Fruit fly (Drosophila melanogaster) whole organism, pupa: Measurements from ENCODE around the gene IFT43.

Experiments
- CG10348 ChIP-seq: fragments of 200-800 bp; sonication (Bioruptor generic); IDR thresholded peaks from 2 replicates; pipeline ENCODE4 v1.3.6; 2022; ENCODE audit warnings: missing biosample characterization, missing genetic modification characterization
- CG12605 ChIP-seq: fragments of 200-800 bp; sonication (Bioruptor generic); IDR thresholded peaks from 2 replicates; pipeline ENCODE4 v1.3.6; 2022; ENCODE audit warnings: missing biosample characterization, missing genetic modification characterization
- CG13204 ChIP-seq: fragments of 200-800 bp; sonication (Bioruptor generic); optimal IDR thresholded peaks from 2 replicates; lab custom pipeline; 2018; ENCODE audit warnings: missing biosample characterization, mild to moderate bottlenecking, missing genetic modification characterization, moderate library complexity
- CG14655 ChIP-seq: fragments of 200-800 bp; sonication (Bioruptor generic); optimal IDR thresholded peaks from 3 replicates; lab custom pipeline; 2017; ENCODE audit warnings: mild to moderate bottlenecking, missing biosample characterization, missing genetic modification reagents, missing genetic modification characterization
- CG15710 ChIP-seq: fragments of 200-800 bp; sonication (Bioruptor generic); optimal IDR thresholded peaks from 2 replicates; lab custom pipeline; 2018; ENCODE audit warnings: missing biosample characterization, mild to moderate bottlenecking, missing genetic modification characterization, moderate library complexity
- CG17806 ChIP-seq: fragments of 200-800 bp; sonication (Bioruptor generic); optimal IDR thresholded peaks from 2 replicates; lab custom pipeline; 2018; ENCODE audit warnings: missing biosample characterization, mild to moderate bottlenecking, missing genetic modification characterization, moderate library complexity
- CG32121 ChIP-seq: fragments of 200-800 bp; sonication (Bioruptor generic); IDR thresholded peaks from 2 replicates; pipeline ENCODE4 v1.3.6; 2022; ENCODE audit warnings: missing biosample characterization, missing genetic modification characterization
- CG34367 ChIP-seq: fragments of 200-800 bp; sonication (Bioruptor generic); optimal IDR thresholded peaks from 2 replicates; lab custom pipeline; 2018; ENCODE audit warnings: missing biosample characterization, mild to moderate bottlenecking, missing genetic modification characterization
- CG4496 ChIP-seq: fragments of 200-800 bp; sonication (Bioruptor generic); IDR thresholded peaks from 3 replicates; pipeline ENCODE4 v1.3.6; 2022; ENCODE audit warnings: missing biosample characterization, missing genetic modification characterization
- CG8159 ChIP-seq: fragments of 200-800 bp; sonication (Bioruptor generic); optimal IDR thresholded peaks from 3 replicates; lab custom pipeline; 2018; ENCODE audit warnings: missing biosample characterization, mild to moderate bottlenecking, missing genetic modification characterization, moderate library complexity
- CG8301 ChIP-seq: fragments of 200-800 bp; sonication (Bioruptor generic); optimal IDR thresholded peaks from 2 replicates; lab custom pipeline; 2018; ENCODE audit warnings: missing biosample characterization, mild to moderate bottlenecking, missing genetic modification characterization
- CG9948 ChIP-seq: fragments of 200-800 bp; sonication (Bioruptor generic); optimal IDR thresholded peaks from 2 replicates; lab custom pipeline; 2018; ENCODE audit warnings: missing biosample characterization, mild to moderate bottlenecking, missing genetic modification characterization, moderate library complexity
- D1 ChIP-seq: fragments of 200-800 bp; sonication (Bioruptor generic); optimal IDR thresholded peaks from 2 replicates; lab custom pipeline; 2018; ENCODE audit warnings: missing biosample characterization, mild to moderate bottlenecking, missing genetic modification characterization, moderate library complexity
- EcR ChIP-seq: fragments of 200-800 bp; sonication (Bioruptor generic); optimal IDR thresholded peaks from 3 replicates; lab custom pipeline; 2019; ENCODE audit warnings: missing biosample characterization, missing genetic modification characterization, mild to moderate bottlenecking, moderate library complexity, missing genetic modification reagents
- Ets98B ChIP-seq: fragments of 200-800 bp; sonication (Bioruptor generic); IDR thresholded peaks from 2 replicates; pipeline ENCODE4 v1.3.6; 2022; ENCODE audit warnings: missing biosample characterization, missing genetic modification characterization
- Pif1A ChIP-seq: fragments of 200-800 bp; sonication (Bioruptor generic); optimal IDR thresholded peaks from 3 replicates; lab custom pipeline; 2016; ENCODE audit warnings: missing biosample characterization, missing genetic modification characterization
- Pif1B ChIP-seq: fragments of 200-800 bp; sonication (Bioruptor generic); optimal IDR thresholded peaks from 3 replicates; lab custom pipeline; 2016; ENCODE audit warnings: missing biosample characterization, missing genetic modification characterization
- Snoo ChIP-seq: fragments of 200-800 bp; sonication (Bioruptor generic); optimal IDR thresholded peaks from 3 replicates; lab custom pipeline; 2017; ENCODE audit warnings: missing biosample characterization, mild to moderate bottlenecking, missing genetic modification characterization, inconsistent platforms
- fd96Ca ChIP-seq: fragments of 200-800 bp; sonication (Bioruptor generic); IDR thresholded peaks from 3 replicates; pipeline ENCODE4 v1.3.6; 2022; ENCODE audit warnings: missing biosample characterization, missing genetic modification characterization
- gl ChIP-seq: fragments of 200-800 bp; sonication (Bioruptor generic); optimal IDR thresholded peaks from 2 replicates; lab custom pipeline; 2018; ENCODE audit warnings: missing biosample characterization, mild to moderate bottlenecking, missing genetic modification characterization
- rn ChIP-seq: fragments of 200-800 bp; sonication (Bioruptor generic); IDR thresholded peaks from 2 replicates; pipeline ENCODE4 v1.3.6; 2022; ENCODE audit warnings: missing biosample characterization, missing genetic modification characterization

The IFT43 gene

dm6 chr2L:12718437-12719376 is 23.9 kb upstream of the IFT43 start, which contains the start of gene MRP:
MRP (plus strand) TSS chr2L:12719045.
- no peak for TF ChIP-seq CG13204
- TF ChIP-seq CG32121 (GFP tag; lab: Robert Waterston, UW), result peak; percentile 54; the same call in 1 of the 2 replicates
- TF ChIP-seq fd96Ca (GFP tag; lab: Robert Waterston, UW), result peak; percentile 52; the same call in 2 of the 3 replicates
- TF ChIP-seq Pif1B, result no peak
- no peak for TF ChIP-seq CG9948 (tag; lab: Kevin White, UChicago)
- no peak for TF ChIP-seq CG34367
- no peak for TF ChIP-seq CG8301 (tag; lab: Kevin White, UChicago)
- TF ChIP-seq EcR (GFP tag; lab: Kevin White, UChicago), result no peak
- peak; percentile 44; the same call in 1 of the 3 replicates for TF ChIP-seq CG4496 (GFP tag; lab: Robert Waterston, UW)
- no peak for TF ChIP-seq CG8159 (tag; lab: Kevin White, UChicago)
- TF ChIP-seq Ets98B (GFP tag; lab: Robert Waterston, UW), result peak; percentile 53
- TF ChIP-seq Pif1A (GFP tag; lab: Kevin White, UChicago), result no peak
- TF ChIP-seq CG10348 (GFP tag; lab: Robert Waterston, UW), result no peak

DNA sequence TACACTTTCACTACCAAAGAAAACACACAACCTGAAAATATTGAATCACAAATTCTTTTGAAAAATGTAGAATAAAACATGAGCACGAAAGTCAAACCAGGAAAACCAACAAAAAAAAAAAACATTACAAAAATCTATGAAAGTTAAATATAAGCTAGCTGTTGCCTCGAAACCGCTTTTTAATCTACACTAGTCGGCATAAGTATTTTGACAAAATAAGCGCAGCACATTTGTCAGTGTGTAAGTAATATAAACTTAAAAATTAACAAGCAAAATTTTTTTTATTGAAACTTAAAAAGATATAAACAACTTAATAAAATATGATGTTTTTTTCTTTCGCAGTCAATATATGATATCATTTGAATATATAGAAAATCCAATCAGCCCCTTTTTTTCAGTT is 18.1 kb upstream of the IFT43 start, which contains the start of gene CG5787:
TSS of gene CG5787 (minus strand) at position 101 of the 400 bp plus-strand sequence.
- TF ChIP-seq rn (GFP tag; lab: Robert Waterston, UW), result no peak
- no peak for TF ChIP-seq CG12605

DNA sequence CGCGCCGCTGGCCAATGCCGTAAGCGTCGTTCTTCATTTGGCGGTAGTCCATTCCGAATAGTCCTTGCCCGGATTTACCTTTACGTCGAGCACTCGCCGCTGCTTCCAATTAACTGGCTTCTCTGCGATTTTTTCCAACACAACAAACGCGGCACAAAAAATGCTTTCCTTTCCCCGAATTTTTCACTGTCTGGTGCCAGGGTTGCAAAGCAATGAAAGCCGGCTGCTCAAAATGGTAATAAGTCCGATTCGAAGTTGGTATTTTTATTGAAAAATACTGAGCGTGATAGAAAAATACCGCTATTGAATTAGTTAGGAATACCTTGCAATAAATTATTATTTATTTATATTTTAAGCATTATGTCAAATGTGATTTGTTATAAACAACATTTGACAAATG is 17.5 kb upstream of the IFT43 start:
- no peak for TF ChIP-seq D1 (tag; lab: Kevin White, UChicago)
- no peak for TF ChIP-seq CG15710
- TF ChIP-seq CG9948 (tag; lab: Kevin White, UChicago), result no peak
- no peak for TF ChIP-seq CG4496 (GFP tag; lab: Robert Waterston, UW)
- TF ChIP-seq fd96Ca (GFP tag; lab: Robert Waterston, UW), result no peak
- no peak for TF ChIP-seq CG32121 (GFP tag; lab: Robert Waterston, UW)
- no peak for TF ChIP-seq Snoo
- no peak for TF ChIP-seq CG34367
- TF ChIP-seq Pif1A (GFP tag; lab: Kevin White, UChicago), result no peak

DNA sequence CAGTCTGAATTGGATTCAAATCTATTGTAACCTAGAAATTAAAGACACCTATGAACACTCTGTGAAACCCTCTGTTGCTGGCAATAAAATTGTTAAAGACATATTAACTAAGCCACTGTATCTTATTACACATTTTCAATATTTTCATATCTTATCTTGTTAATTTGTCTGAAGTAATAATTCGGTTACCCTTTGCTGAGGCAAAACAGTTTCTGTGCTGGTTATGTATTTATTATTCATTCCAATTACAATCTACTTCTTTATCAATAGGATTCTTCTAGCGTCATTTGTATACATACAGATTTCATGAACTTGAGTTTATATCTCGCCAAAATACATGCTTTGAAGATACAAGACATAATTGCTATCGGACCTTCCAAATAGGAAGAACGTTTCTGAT is 13.8 kb upstream of the IFT43 start:
- TF ChIP-seq CG12605 (no peak), CG10348 (GFP tag; lab: Robert Waterston, UW) (no peak)

- TF ChIP-seq Ets98B (GFP tag; lab: Robert Waterston, UW) (no peak), D1 (tag; lab: Kevin White, UChicago) (no peak), CG17806 (tag; lab: Kevin White, UChicago) (no peak), Snoo (no peak), CG14655 (GFP tag; lab: Kevin White, UChicago) (no peak), CG9948 (tag; lab: Kevin White, UChicago) (no peak), CG32121 (GFP tag; lab: Robert Waterston, UW) (no peak), CG34367 (no peak)
Measured at dm6 chr2L:12707540-12707939, 12.8 kb upstream of the IFT43 start, which contains the start of the genes CG6180 and CG15484. CG6180 (plus strand) TSS chr2L:12707661. CG15484 (minus strand) TSS chr2L:12707711.

DNA sequence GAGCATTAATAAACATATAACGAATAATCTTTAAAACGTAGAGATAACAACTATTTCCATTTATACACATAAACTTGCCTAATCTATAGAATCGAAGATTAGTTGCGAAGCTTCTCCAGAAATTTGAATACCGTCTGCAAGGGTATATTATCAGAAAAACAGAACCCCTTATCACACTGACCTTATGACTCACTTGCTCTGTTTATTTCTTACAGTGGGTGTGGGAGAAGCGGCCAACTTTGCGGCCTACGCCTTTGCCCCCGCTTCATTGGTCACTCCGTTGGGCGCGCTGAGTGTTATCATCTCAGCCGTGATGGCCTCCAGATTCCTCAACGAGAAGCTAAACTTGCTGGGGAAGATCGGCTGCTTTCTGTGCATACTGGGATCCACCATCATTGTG is 10.6 kb upstream of the IFT43 start:
- TF ChIP-seq Pif1B (no peak), CG32121 (GFP tag; lab: Robert Waterston, UW) (no peak), CG14655 (GFP tag; lab: Kevin White, UChicago) (no peak), Ets98B (GFP tag; lab: Robert Waterston, UW) (no peak), CG15710 (no peak), CG17806 (tag; lab: Kevin White, UChicago) (no peak), CG8301 (tag; lab: Kevin White, UChicago) (no peak)

- no peak for TF ChIP-seq CG10348 (GFP tag; lab: Robert Waterston, UW)
- TF ChIP-seq CG17806 (tag; lab: Kevin White, UChicago), result peak; percentile 53
- TF ChIP-seq rn (GFP tag; lab: Robert Waterston, UW), result peak; percentile 37; the same call in 1 of the 2 replicates
- no peak for TF ChIP-seq Pif1B
- TF ChIP-seq CG12605, result peak; percentile 25; the same call in 1 of the 2 replicates
- TF ChIP-seq EcR (GFP tag; lab: Kevin White, UChicago), result no peak
- TF ChIP-seq D1 (tag; lab: Kevin White, UChicago), result no peak
- TF ChIP-seq CG13204, result no peak
- TF ChIP-seq CG15710, result peak; percentile 75
- peak; percentile 68; the same call in 2 of the 3 replicates for TF ChIP-seq CG4496 (GFP tag; lab: Robert Waterston, UW)
- no peak for TF ChIP-seq CG14655 (GFP tag; lab: Kevin White, UChicago)
- peak; percentile 66 for TF ChIP-seq CG34367
- peak; percentile 46 for TF ChIP-seq gl (tag; lab: Kevin White, UChicago)
- TF ChIP-seq CG9948 (tag; lab: Kevin White, UChicago), result peak; percentile 47
- peak; percentile 69 for TF ChIP-seq CG8159 (tag; lab: Kevin White, UChicago)
- TF ChIP-seq Pif1A (GFP tag; lab: Kevin White, UChicago), result no peak
- TF ChIP-seq CG32121 (GFP tag; lab: Robert Waterston, UW), result peak; percentile 71
- TF ChIP-seq fd96Ca (GFP tag; lab: Robert Waterston, UW), result peak; percentile 82
- TF ChIP-seq CG8301 (tag; lab: Kevin White, UChicago), result peak; percentile 54
- peak; percentile 46 for TF ChIP-seq Snoo
- TF ChIP-seq Ets98B (GFP tag; lab: Robert Waterston, UW), result peak; percentile 74
Measured at dm6 chr2L:12704418-12704920, 9.7 kb upstream of the IFT43 start, which contains the start of the genes CG5776 and spict. CG5776 (minus strand) TSS chr2L:12704451. spict (plus strand) TSS chr2L:12704725.
